Worm (Caenorhabditis elegans): ENCODE measurements around the gene srv-16.

ce11 chrIV:15900158-15900557, 33.6 kb downstream of the srv-16 start:
- TF ChIP-seq ztf-1 (GFP tag; conservative IDR thresholded peaks at IDR 0.05) (no peak), nhr-77 (tag; optimal IDR thresholded peaks at IDR 0.05) (no peak), nhr-12 (tag; optimal IDR thresholded peaks at IDR 0.05) (no peak), dmd-4 (tag; optimal IDR thresholded peaks at IDR 0.05) (no peak), elt-3 (tag; optimal IDR thresholded peaks at IDR 0.05) (no peak)
